Worm (Caenorhabditis elegans) whole organism, young adult: ENCODE measurements around the gene bath-30.

ENCODE experiments used
- B0035.1 ChIP-seq: sonication (generic microtip); optimal IDR thresholded peaks from 2 replicates; lab custom pipeline; 2016; ENCODE audit warnings: missing genetic modification characterization, mild to moderate bottlenecking, missing compliant biosample characterization, missing genotype, missing genetic modification reagents
- B0261.1 ChIP-seq: sonication (generic microtip); optimal IDR thresholded peaks from 2 replicates; lab custom pipeline; 2016; ENCODE audit warnings: mild to moderate bottlenecking, missing genetic modification characterization, moderate library complexity, missing compliant biosample characterization
- C17E4.6 ChIP-seq: fragments of 200-800 bp; sonication (Bioruptor generic); IDR thresholded peaks from 2 replicates; pipeline ENCODE4 v1.3.6; 2022; ENCODE audit warnings: missing genetic modification reagents, missing genetic modification characterization, missing compliant biosample characterization
- F23B12.7 ChIP-seq: sonication (generic microtip); optimal IDR thresholded peaks from 2 replicates; lab custom pipeline; 2017; ENCODE audit warnings: missing genetic modification characterization, mild to moderate bottlenecking, missing compliant biosample characterization, antibody characterized with exemption, moderate library complexity; ENCODE audit not compliant: insufficient read depth
- Y67H2A.10 ChIP-seq: fragments of 200-800 bp; sonication (Bioruptor generic); conservative IDR thresholded peaks from 2 replicates; pipeline ENCODE4 v1.3.6; 2022; ENCODE audit warnings: missing genetic modification reagents, missing genetic modification characterization, missing compliant biosample characterization
- ZK185.1 ChIP-seq: sonication (generic microtip); optimal IDR thresholded peaks from 2 replicates; lab custom pipeline; 2016; ENCODE audit warnings: mild to moderate bottlenecking, missing genetic modification characterization, missing compliant biosample characterization; ENCODE audit not compliant: poor library complexity, severe bottlenecking
- athp-1 ChIP-seq: sonication (generic microtip); optimal IDR thresholded peaks from 2 replicates; lab custom pipeline; 2017; ENCODE audit warnings: mild to moderate bottlenecking, missing genetic modification characterization, missing compliant biosample characterization
- bed-1 ChIP-seq: fragments of 200-800 bp; sonication (Bioruptor generic); IDR thresholded peaks from 2 replicates; pipeline ENCODE4 v1.3.6; 2022; ENCODE audit warnings: missing genetic modification reagents, missing genetic modification characterization, missing compliant biosample characterization
- cebp-1 ChIP-seq, 2 experiments: fragments of 200-800 bp in 1 of 2; sonication (Bioruptor generic) in 1 of 2; sonication (generic microtip) in 1 of 2; IDR thresholded peaks in 1 of 2; optimal IDR thresholded peaks in 1 of 2; 2 replicates each; pipeline versions ENCODE4 v1.3.6 to Lab custom; 2017 to 2022; ENCODE audit warnings: missing compliant biosample characterization in 2 of 2, missing genetic modification characterization in 2 of 2, mild to moderate bottlenecking in 1 of 2, missing genetic modification reagents in 1 of 2, moderate library complexity in 1 of 2
- cebp-2 ChIP-seq: fragments of 200-800 bp; sonication (Bioruptor generic); IDR thresholded peaks from 2 replicates; pipeline ENCODE4 v1.3.6; 2022; ENCODE audit warnings: missing genetic modification characterization, missing compliant biosample characterization
- ceh-100 ChIP-seq: fragments of 200-800 bp; sonication (Bioruptor generic); IDR thresholded peaks from 2 replicates; pipeline ENCODE4 v1.3.6; 2022; ENCODE audit warnings: missing genetic modification reagents, missing genetic modification characterization, missing compliant biosample characterization
- ceh-40 ChIP-seq: fragments of 200-800 bp; sonication (Bioruptor generic); IDR thresholded peaks from 2 replicates; pipeline ENCODE4 v1.3.6; 2022; ENCODE audit warnings: missing genetic modification characterization, missing compliant biosample characterization
- ceh-58 ChIP-seq: fragments of 200-800 bp; sonication (Bioruptor generic); IDR thresholded peaks from 2 replicates; pipeline ENCODE4 v1.3.6; 2022; ENCODE audit warnings: missing genetic modification characterization, missing compliant biosample characterization
- ceh-79 ChIP-seq: sonication (generic microtip); optimal IDR thresholded peaks from 2 replicates; lab custom pipeline; 2017; ENCODE audit warnings: mild to moderate bottlenecking, missing genetic modification characterization, missing compliant biosample characterization
- chd-7 ChIP-seq: sonication (generic microtip); optimal IDR thresholded peaks from 2 replicates; lab custom pipeline; 2016; ENCODE audit warnings: mild to moderate bottlenecking, missing genetic modification characterization, moderate library complexity, missing compliant biosample characterization
- die-1 ChIP-seq: sonication (generic microtip); optimal IDR thresholded peaks from 2 replicates; lab custom pipeline; 2016; ENCODE audit warnings: missing genotype, mild to moderate bottlenecking, missing genetic modification characterization, missing compliant biosample characterization
- ekl-4 ChIP-seq: fragments of 200-800 bp; sonication (Bioruptor generic); IDR thresholded peaks from 2 replicates; pipeline ENCODE4 v1.3.6; 2022; ENCODE audit warnings: missing genetic modification reagents, missing genetic modification characterization, missing compliant biosample characterization
- fkh-3 ChIP-seq: sonication (generic microtip); optimal IDR thresholded peaks from 2 replicates; lab custom pipeline; 2016; ENCODE audit warnings: mild to moderate bottlenecking, missing genetic modification characterization, missing compliant biosample characterization
- him-1 ChIP-seq: sonication (generic microtip); optimal IDR thresholded peaks from 2 replicates; lab custom pipeline; 2016; ENCODE audit warnings: missing genotype, missing genetic modification reagents, missing genetic modification characterization, missing compliant biosample characterization
- hmg-1.2 ChIP-seq: fragments of 200-800 bp; sonication (Bioruptor generic); IDR thresholded peaks from 2 replicates; pipeline ENCODE4 v1.3.6; 2022; ENCODE audit warnings: missing genetic modification reagents, missing genetic modification characterization, missing compliant biosample characterization
- let-607 ChIP-seq, 2 experiments: fragments of 200-800 bp in 1 of 2; sonication (Bioruptor generic) in 1 of 2; sonication (generic microtip) in 1 of 2; optimal IDR thresholded peaks; 2 replicates each; lab custom pipeline; 2016 to 2018; ENCODE audit warnings: mild to moderate bottlenecking in 2 of 2, missing compliant biosample characterization in 2 of 2, missing genetic modification characterization in 2 of 2, moderate library complexity in 2 of 2, missing genotype in 1 of 2
- madf-8 ChIP-seq: fragments of 200-800 bp; sonication (Bioruptor generic); conservative IDR thresholded peaks from 2 replicates; pipeline ENCODE4 v1.3.6; 2022; ENCODE audit warnings: missing genetic modification reagents, missing genetic modification characterization, missing compliant biosample characterization
- mcd-1 ChIP-seq: fragments of 200-800 bp; sonication (Bioruptor generic); IDR thresholded peaks from 2 replicates; pipeline ENCODE4 v1.3.6; 2022; ENCODE audit warnings: missing genetic modification reagents, missing genetic modification characterization, missing compliant biosample characterization
- mes-4 ChIP-seq: sonication (generic microtip); optimal IDR thresholded peaks from 2 replicates; lab custom pipeline; 2016; ENCODE audit warnings: missing genotype, missing genetic modification characterization, missing compliant biosample characterization
- nfya-2 ChIP-seq: fragments of 200-800 bp; sonication (Bioruptor generic); IDR thresholded peaks from 2 replicates; pipeline ENCODE4 v1.3.6; 2022; ENCODE audit warnings: missing genetic modification reagents, missing genetic modification characterization, missing compliant biosample characterization
- nfyb-1 ChIP-seq: fragments of 200-800 bp; sonication (Bioruptor generic); IDR thresholded peaks from 2 replicates; pipeline ENCODE4 v1.3.6; 2022; ENCODE audit warnings: missing genetic modification reagents, missing genetic modification characterization, missing compliant biosample characterization
- nhr-120 ChIP-seq: fragments of 200-800 bp; sonication (Bioruptor generic); IDR thresholded peaks from 2 replicates; pipeline ENCODE4 v1.3.6; 2022; ENCODE audit warnings: missing genetic modification characterization, missing compliant biosample characterization
- nhr-80 ChIP-seq: sonication (generic microtip); optimal IDR thresholded peaks from 2 replicates; lab custom pipeline; 2016; ENCODE audit warnings: missing genetic modification characterization, missing compliant biosample characterization
- pbrm-1 ChIP-seq: fragments of 200-800 bp; sonication (Bioruptor generic); IDR thresholded peaks from 2 replicates; pipeline ENCODE4 v1.3.6; 2022; ENCODE audit warnings: missing genetic modification reagents, missing genetic modification characterization, missing compliant biosample characterization
- rpc-1 ChIP-seq, 2 experiments: fragments of 150-350 bp in 1 of 2; sonication (generic microtip) in 1 of 2; optimal IDR thresholded peaks; 2 replicates each; lab custom pipeline; 2014 to 2018; ENCODE audit warnings: missing biosample characterization in 1 of 2, missing genetic modification characterization in 1 of 2, missing genetic modification reagents in 1 of 2, missing genotype in 1 of 2
- sea-2 ChIP-seq: fragments of 200-800 bp; sonication (Bioruptor generic); IDR thresholded peaks from 2 replicates; pipeline ENCODE4 v1.3.6; 2022; ENCODE audit warnings: missing genetic modification characterization, missing compliant biosample characterization
- snpc-4 ChIP-seq, 5 experiments: fragments of 150-350 bp in 1 of 5; sonication (generic microtip) in 4 of 5; optimal IDR thresholded peaks; 2 replicates each; lab custom pipeline; 2014 to 2018; ENCODE audit warnings: missing genetic modification characterization in 5 of 5, missing biosample characterization in 3 of 5, antibody characterized with exemption in 2 of 5, mild to moderate bottlenecking in 2 of 5, missing compliant biosample characterization in 2 of 5, missing genotype in 2 of 5, moderate library complexity in 2 of 5, missing genetic modification reagents in 1 of 5
- somi-1 ChIP-seq: fragments of 200-800 bp; sonication (Bioruptor generic); optimal IDR thresholded peaks from 2 replicates; lab custom pipeline; 2018; ENCODE audit warnings: mild to moderate bottlenecking, missing genetic modification characterization, missing compliant biosample characterization
- tbp1 ChIP-seq: fragments of 200-800 bp; sonication (Bioruptor generic); optimal IDR thresholded peaks from 2 replicates; lab custom pipeline; 2018; ENCODE audit warnings: mild to moderate bottlenecking, missing genetic modification characterization, missing compliant biosample characterization

Gene bath-30

DNA sequence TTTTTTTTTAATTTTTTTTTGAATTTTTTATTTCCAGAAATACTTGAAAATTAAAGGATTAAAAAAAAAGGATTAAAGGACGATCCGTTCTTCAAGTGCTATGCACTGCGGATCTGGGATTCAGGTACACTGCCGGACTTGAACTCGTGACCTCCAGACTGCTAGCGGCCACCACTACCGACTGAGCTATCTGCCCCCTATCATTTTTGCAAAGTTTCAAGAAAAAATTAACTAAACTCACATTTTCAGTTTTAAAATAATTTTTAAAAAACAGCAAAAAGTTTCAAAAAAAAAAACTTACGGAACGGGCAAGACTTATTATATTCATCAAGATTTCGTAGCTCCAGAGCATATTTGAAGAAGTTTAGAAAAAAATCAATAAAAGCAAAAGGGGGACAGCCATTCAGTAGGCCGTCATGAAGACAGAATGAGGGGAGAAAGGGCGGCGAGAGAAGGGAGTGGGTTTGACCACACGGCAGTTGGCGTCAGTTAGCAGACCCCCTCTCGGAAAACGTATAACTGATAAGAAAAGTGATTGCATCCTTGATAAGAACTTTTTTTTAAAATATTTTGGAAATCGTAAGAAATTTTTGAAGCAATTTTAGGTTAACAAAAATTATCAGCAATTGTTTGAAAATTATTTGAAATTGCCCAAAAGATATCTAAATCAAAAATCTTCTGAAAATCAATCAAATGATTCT is 35.1 kb downstream of the bath-30 start:
- no peak for TF ChIP-seq B0035.1
- no peak for TF ChIP-seq somi-1
- peak; percentile 19 for TF ChIP-seq B0261.1
- TF ChIP-seq tbp1 (GFP tag; lab: Kevin White, UChicago), result peak; percentile 65
- peak; percentile 41 for TF ChIP-seq nhr-80
- TF ChIP-seq rpc-1 (optimal IDR thresholded peaks at IDR 0.05; lab: Kevin White, UChicago), result peak; percentile 31
- TF ChIP-seq rpc-1 (tag; optimal IDR thresholded peaks at IDR 0.05; lab: Kevin White, UChicago), result peak; percentile 73
- peak; percentile 4 for TF ChIP-seq him-1

- TF ChIP-seq nfyb-1 (GFP tag; lab: Robert Waterston, UW) (0 out of 2 replicates have a peak, but pooled peaks have one; percentile 33), die-1 (tag; lab: Kevin White, UChicago) (no peak), hmg-1.2 (GFP tag; lab: Robert Waterston, UW) (0 out of 2 replicates have a peak, but pooled peaks have one; percentile 19), cebp-1 (GFP tag; IDR thresholded peaks at IDR 0.05; lab: Robert Waterston, UW) (no peak), cebp-1 (tag; optimal IDR thresholded peaks at IDR 0.05; lab: Kevin White, UChicago) (peak; percentile 42), mcd-1 (GFP tag; lab: Robert Waterston, UW) (no peak), ceh-58 (GFP tag; lab: Robert Waterston, UW) (no peak), B0261.1 (no peak), snpc-4 (GFP tag; optimal IDR thresholded peaks at IDR 0.05; lab: Kevin White, UChicago) (no peak), snpc-4 (tag; optimal IDR thresholded peaks at IDR 0.05; lab: Kevin White, UChicago) (no peak), let-607 (tag; optimal IDR thresholded peaks at IDR 0.05; lab: Kevin White, UChicago) (no peak), nhr-80 (peak; percentile 47), nfya-2 (GFP tag; lab: Robert Waterston, UW) (no peak), fkh-3 (tag; lab: Kevin White, UChicago) (no peak), pbrm-1 (GFP tag; lab: Robert Waterston, UW) (0 out of 2 replicates have a peak, but pooled peaks have one; percentile 35), nhr-120 (GFP tag; lab: Robert Waterston, UW) (no peak), F23B12.7 (tag; lab: Kevin White, UChicago) (peak; percentile 53)
Measured at ce11 chrII:3303582-3303981, 42.6 kb downstream of the bath-30 start.

DNA sequence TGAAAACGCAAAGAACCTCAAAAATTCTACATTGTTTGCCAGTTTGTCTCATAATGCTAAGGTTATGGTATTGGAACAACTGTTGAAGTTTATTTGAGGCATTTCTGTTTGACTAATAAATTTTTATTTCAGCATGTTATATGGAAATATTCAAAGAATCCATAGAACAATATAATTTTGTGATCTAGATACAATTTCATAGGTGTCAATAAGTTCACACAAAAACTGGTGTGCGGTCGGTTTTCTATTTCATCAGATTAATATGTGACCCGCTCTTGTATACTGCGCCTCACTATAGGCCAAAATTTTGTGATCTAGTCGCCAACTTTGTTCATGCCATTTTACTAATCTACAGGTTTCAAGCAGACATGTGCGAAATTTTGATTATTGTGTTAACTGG is 46.7 kb downstream of the bath-30 start, which contains the start of gene btb-22:
Gene btb-22, plus strand, starts transcription at position 301 of the 400 bp plus-strand sequence.
- no peak for TF ChIP-seq ZK185.1 (tag; lab: Kevin White, UChicago)
- TF ChIP-seq, all 124 proteins: peak for 0

DNA sequence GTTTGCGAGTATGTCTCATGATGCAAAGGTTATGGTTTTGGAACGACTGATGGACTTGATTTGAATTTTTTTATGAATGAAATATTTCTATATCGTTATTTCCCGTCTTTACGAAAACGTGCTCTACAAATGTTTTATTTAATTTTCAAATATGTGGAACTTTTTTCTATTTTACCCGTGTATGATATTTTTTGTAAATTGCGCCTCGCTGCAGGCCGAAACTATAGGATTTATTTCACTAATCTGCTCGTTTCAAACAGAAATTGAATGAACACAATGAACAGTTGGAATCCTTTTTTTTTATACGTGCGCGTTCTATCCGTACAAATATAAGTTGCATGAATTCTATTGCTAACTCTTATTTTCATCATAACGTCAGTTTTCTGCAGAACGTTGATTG is 48.3 kb downstream of the bath-30 start, which contains the start of gene btb-18:
Gene btb-18, plus strand, starts transcription at position 301 of the 400 bp plus-strand sequence.
- TF ChIP-seq athp-1 (no peak), chd-7 (tag; lab: Kevin White, UChicago) (no peak), ceh-100 (GFP tag; lab: Robert Waterston, UW) (no peak), ceh-79 (no peak), cebp-2 (GFP tag; lab: Robert Waterston, UW) (no peak), madf-8 (no peak), ekl-4 (no peak), Y67H2A.10 (no peak), bed-1 (no peak), sea-2 (GFP tag; lab: Robert Waterston, UW) (no peak), ZK185.1 (tag; lab: Kevin White, UChicago) (no peak), C17E4.6 (GFP tag; lab: Robert Waterston, UW) (no peak), B0261.1 (no peak), nfyb-1 (GFP tag; lab: Robert Waterston, UW) (no peak), ceh-40 (GFP tag; lab: Robert Waterston, UW) (no peak), mes-4 (no peak)
